Worm (Caenorhabditis elegans) whole organism, L4 larva: ENCODE measurements around the gene srv-11.

Source experiments
- R02D3.7 ChIP-seq: fragments of 150-350 bp; sonication (generic microtip); optimal IDR thresholded peaks from 3 replicates; lab custom pipeline; 2014; ENCODE audit warnings: missing biosample characterization, missing genetic modification characterization
- ama-1 ChIP-seq: fragments of 150-350 bp; optimal IDR thresholded peaks from 2 replicates; lab custom pipeline; 2014; ENCODE audit warnings: inconsistent platforms, mixed read lengths
- sdz-12 ChIP-seq: fragments of 200-800 bp; sonication (Bioruptor generic); optimal IDR thresholded peaks from 2 replicates; lab custom pipeline; 2018; ENCODE audit warnings: mild to moderate bottlenecking, missing genetic modification characterization, missing compliant biosample characterization
- ztf-11 ChIP-seq: fragments of 150-350 bp; optimal IDR thresholded peaks from 2 replicates; lab custom pipeline; 2014; ENCODE audit warnings: missing biosample characterization, missing genetic modification characterization

- TF ChIP-seq ama-1 (lab: Kevin White, UChicago) (no peak), sdz-12 (GFP tag; lab: Kevin White, UChicago) (no peak), R02D3.7 (tag; lab: Kevin White, UChicago) (no peak), ztf-11 (tag; lab: Kevin White, UChicago) (no peak)
Measured at ce11 chrIV:16192754-16193153, 28.7 kb downstream of the srv-11 start.
